Fruit fly (Drosophila melanogaster): ENCODE data around the gene CG5890.

The CG5890 gene

DNA sequence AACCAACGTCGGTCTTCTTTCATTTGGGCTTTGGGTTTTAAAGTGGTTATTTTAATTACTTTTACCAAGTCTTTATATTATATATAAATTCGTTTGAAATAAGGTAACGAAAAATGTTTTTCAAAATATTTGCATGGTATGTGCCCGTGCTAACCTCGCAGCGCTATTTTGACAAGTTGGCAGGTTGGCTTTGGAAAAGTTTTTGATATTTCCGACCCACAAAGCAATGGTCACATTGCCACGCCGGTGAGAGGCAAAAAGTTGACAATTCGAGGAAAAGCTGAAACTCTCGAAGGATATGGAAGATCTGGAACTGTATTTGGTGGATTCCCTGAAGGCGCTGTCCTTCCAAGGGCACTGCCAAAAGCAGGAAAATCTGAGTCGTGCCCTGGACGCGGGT lies 37.3 kb downstream of the CG5890 start, which contains the start of gene CG5913 (continued):
- no peak for TF ChIP-seq CG14965 (GFP tag; optimal IDR thresholded peaks at IDR 0.05; ENCODE audit: borderline replicate concordance)
- no peak for TF ChIP-seq CG5245 (GFP tag; optimal IDR thresholded peaks at IDR 0.05)
- no peak for TF ChIP-seq TFAM (GFP tag; optimal IDR thresholded peaks at IDR 0.05)
- no peak for TF ChIP-seq chif (GFP tag; optimal IDR thresholded peaks at IDR 0.05)
- no peak for TF ChIP-seq ken (GFP tag; IDR thresholded peaks at IDR 0.05)
- no peak for TF ChIP-seq CG31441 (GFP tag; IDR thresholded peaks at IDR 0.05)
- TF ChIP-seq Hr78 (GFP tag; optimal IDR thresholded peaks at IDR 0.05), result no peak
- TF ChIP-seq Bgb (GFP tag; IDR thresholded peaks at IDR 0.05; ENCODE audit: partially characterized antibody), result 0 out of 2 replicates have a peak, but pooled peaks have one; percentile 12
- TF ChIP-seq CG14710 (tag; optimal IDR thresholded peaks at IDR 0.05), result peak; percentile 49
- TF ChIP-seq C15 (GFP tag; IDR thresholded peaks at IDR 0.05), result no peak
- TF ChIP-seq Awh (GFP tag; IDR thresholded peaks at IDR 0.05), result no peak
- TF ChIP-seq lbe (GFP tag; optimal IDR thresholded peaks at IDR 0.05), result no peak
- no peak for TF ChIP-seq H2.0 (GFP tag; IDR thresholded peaks at IDR 0.05)
- TF ChIP-seq CG13894 (tag; optimal IDR thresholded peaks at IDR 0.05), result no peak
- TF ChIP-seq Mes4 (GFP tag; optimal IDR thresholded peaks at IDR 0.05), result no peak
- no peak for TF ChIP-seq mam (GFP tag; optimal IDR thresholded peaks at IDR 0.05)
- TF ChIP-seq repo (GFP tag; optimal IDR thresholded peaks at IDR 0.05), result no peak
- TF ChIP-seq lov (optimal IDR thresholded peaks at IDR 0.05), result no peak
- TF ChIP-seq lov (GFP tag; IDR thresholded peaks at IDR 0.05), result no peak
- no peak for TF ChIP-seq CG1602 (GFP tag; optimal IDR thresholded peaks at IDR 0.05)
- no peak for TF ChIP-seq schlank (tag; optimal IDR thresholded peaks at IDR 0.05)
- peak; percentile 95 for TF ChIP-seq MBD-R2 (GFP tag; IDR thresholded peaks at IDR 0.05)
- no peak for TF ChIP-seq CG9727 (GFP tag; optimal IDR thresholded peaks at IDR 0.05)
- TF ChIP-seq BtbVII (GFP tag; optimal IDR thresholded peaks at IDR 0.05), result no peak
- no peak for TF ChIP-seq NK7.1 (GFP tag; optimal IDR thresholded peaks at IDR 0.05)
- no peak for TF ChIP-seq usp (GFP tag; optimal IDR thresholded peaks at IDR 0.05)
- no peak for TF ChIP-seq Hr51 (GFP tag; optimal IDR thresholded peaks at IDR 0.05)
- no peak for TF ChIP-seq gro (GFP tag; optimal IDR thresholded peaks at IDR 0.05)
- TF ChIP-seq CG1647 (GFP tag; optimal IDR thresholded peaks at IDR 0.05), result no peak
- TF ChIP-seq Med (GFP tag), result peak; percentile 77
- TF ChIP-seq CG2202 (tag; optimal IDR thresholded peaks at IDR 0.05), result no peak
- no peak for TF ChIP-seq Atf-2 (GFP tag; optimal IDR thresholded peaks at IDR 0.05)
- no peak for TF ChIP-seq hkb (optimal IDR thresholded peaks at IDR 0.05)
- TF ChIP-seq hkb (GFP tag; IDR thresholded peaks at IDR 0.05), result no peak
- TF ChIP-seq pan (optimal IDR thresholded peaks at IDR 0.05), result no peak
- TF ChIP-seq pan (GFP tag; optimal IDR thresholded peaks at IDR 0.05 in 1 of 2, IDR thresholded peaks at IDR 0.05 in 1 of 2), result no peak
- TF ChIP-seq CG17802 (tag; optimal IDR thresholded peaks at IDR 0.05), result no peak
- no peak for TF ChIP-seq CG7963 (GFP tag; IDR thresholded peaks at IDR 0.05; ENCODE audit: partially characterized antibody)
- no peak for TF ChIP-seq toy (GFP tag; IDR thresholded peaks at IDR 0.05)
- no peak for TF ChIP-seq HLH54F (GFP tag; optimal IDR thresholded peaks at IDR 0.05)
- no peak for TF ChIP-seq ash1 (GFP tag; optimal IDR thresholded peaks at IDR 0.05)
- TF ChIP-seq Trl (optimal IDR thresholded peaks at IDR 0.05), result no peak
- no peak for TF ChIP-seq Trl (GFP tag; optimal IDR thresholded peaks at IDR 0.05)
- TF ChIP-seq zfh1 (GFP tag; IDR thresholded peaks at IDR 0.05), result no peak
- TF ChIP-seq CG12236 (GFP tag; optimal IDR thresholded peaks at IDR 0.05), result no peak
- TF ChIP-seq Lpt (GFP tag; optimal IDR thresholded peaks at IDR 0.05), result no peak
- TF ChIP-seq CG4617 (GFP tag; optimal IDR thresholded peaks at IDR 0.05; ENCODE audit: borderline replicate concordance), result peak; percentile 81
- TF ChIP-seq Dek (tag; optimal IDR thresholded peaks at IDR 0.05), result no peak
- TF ChIP-seq CG9609 (GFP tag; optimal IDR thresholded peaks at IDR 0.05), result no peak
- no peak for TF ChIP-seq CG7987 (GFP tag; optimal IDR thresholded peaks at IDR 0.05)
- no peak for TF ChIP-seq Meics (GFP tag; optimal IDR thresholded peaks at IDR 0.05)
- TF ChIP-seq Drgx (GFP tag; IDR thresholded peaks at IDR 0.05), result no peak
- TF ChIP-seq CG16779 (GFP tag; IDR thresholded peaks at IDR 0.05), result no peak
- TF ChIP-seq seq (GFP tag; IDR thresholded peaks at IDR 0.05), result no peak
